Worm (Caenorhabditis elegans) whole organism, late embryonic: Measurements from ENCODE around the gene pgp-10.

Source experiments
- T23F11.4 ChIP-seq: fragments of 200-800 bp; sonication (Bioruptor generic); optimal IDR thresholded peaks from 2 replicates; lab custom pipeline; 2018; ENCODE audit warnings: mild to moderate bottlenecking, missing genetic modification characterization, missing compliant biosample characterization
- ets-4 ChIP-seq: sonication (generic microtip); optimal IDR thresholded peaks from 2 replicates; lab custom pipeline; 2016; ENCODE audit warnings: missing genetic modification characterization, missing compliant biosample characterization
- pha-4 ChIP-seq: fragments of 150-350 bp; optimal IDR thresholded peaks from 2 replicates; lab custom pipeline; 2018; ENCODE audit warnings: missing biosample characterization, missing genetic modification reagents, missing genetic modification characterization
- ref-2 ChIP-seq: sonication (generic microtip); optimal IDR thresholded peaks from 2 replicates; lab custom pipeline; 2016; ENCODE audit warnings: missing genetic modification characterization, missing compliant biosample characterization

- TF ChIP-seq pha-4 (tag; lab: Kevin White, UChicago), result no peak
- TF ChIP-seq ref-2, result no peak
- TF ChIP-seq T23F11.4 (GFP tag; lab: Kevin White, UChicago), result no peak
- TF ChIP-seq ets-4 (tag; lab: Kevin White, UChicago), result no peak
Observed at ce11 chrX:7187602-7188001, 28.8 kb downstream of the pgp-10 start, which contains the start of gene C55B6.4.
